Worm (Caenorhabditis elegans) whole organism, L1 larva: ENCODE measurements around the gene vit-6.
A peak's percentile ranks its signal among the peaks of the same experiment; 100 is the strongest.

Experiments used
- C04F5.9 ChIP-seq: sonication (generic microtip); optimal IDR thresholded peaks from 2 replicates; lab custom pipeline; 2016; ENCODE audit warnings: missing genetic modification characterization, missing compliant biosample characterization
- C16A3.4 ChIP-seq: fragments of 150-350 bp; optimal IDR thresholded peaks from 2 replicates; lab custom pipeline; 2014; ENCODE audit warnings: missing biosample characterization, missing genetic modification characterization
- C34B4.2 ChIP-seq: sonication (generic microtip); optimal IDR thresholded peaks from 2 replicates; lab custom pipeline; 2017; ENCODE audit warnings: mild to moderate bottlenecking, missing genetic modification characterization, missing compliant biosample characterization
- F16B12.6 ChIP-seq: fragments of 150-350 bp; optimal IDR thresholded peaks from 2 replicates; lab custom pipeline; 2014; ENCODE audit warnings: missing biosample characterization, missing genetic modification characterization
- aha-1 ChIP-seq: fragments of 150-350 bp; optimal IDR thresholded peaks from 2 replicates; lab custom pipeline; 2014; ENCODE audit warnings: missing biosample characterization, missing genetic modification characterization
- alr-1 ChIP-seq: fragments of 200-800 bp; sonication (Bioruptor generic); optimal IDR thresholded peaks from 2 replicates; lab custom pipeline; 2018; ENCODE audit warnings: borderline replicate concordance, mild to moderate bottlenecking, missing genetic modification characterization, missing compliant biosample characterization
- blmp-1 ChIP-seq: fragments of 150-350 bp; optimal IDR thresholded peaks from 2 replicates; lab custom pipeline; 2014; ENCODE audit warnings: missing biosample characterization, missing genetic modification characterization
- ceh-82 ChIP-seq, 3 experiments: fragments of 150-350 bp in 1 of 3; sonication (generic microtip) in 2 of 3; optimal IDR thresholded peaks; 2 replicates each; lab custom pipeline; 2014 to 2017; ENCODE audit warnings: missing biosample characterization in 3 of 3, missing genetic modification characterization in 3 of 3
- dpl-1 ChIP-seq, 3 experiments: fragments of 150-350 bp in 2 of 3; sonication (generic microtip) in 1 of 3; optimal IDR thresholded peaks; 2 replicates each; lab custom pipeline; 2014 to 2017; ENCODE audit warnings: missing biosample characterization in 3 of 3, missing genetic modification characterization in 3 of 3, missing genetic modification reagents in 3 of 3
- dsc-1 ChIP-seq: sonication (generic microtip); optimal IDR thresholded peaks from 2 replicates; lab custom pipeline; 2016; ENCODE audit warnings: mild to moderate bottlenecking, missing genetic modification characterization, missing compliant biosample characterization
- efl-1 ChIP-seq, 4 experiments: fragments of 150-350 bp; optimal IDR thresholded peaks in 3 of 4; peaks in 1 of 4; 1 replicate in 1 of 4; 2 replicates in 3 of 4; lab custom pipeline; 2014; ENCODE audit warnings: missing biosample characterization in 2 of 4, missing genetic modification characterization in 2 of 4, missing genetic modification reagents in 2 of 4
- efl-3 ChIP-seq: fragments of 200-800 bp; sonication (Bioruptor generic); optimal IDR thresholded peaks from 2 replicates; lab custom pipeline; 2018; ENCODE audit warnings: mild to moderate bottlenecking, missing genetic modification characterization, missing compliant biosample characterization
- egl-27 ChIP-seq, 2 experiments: fragments of 150-350 bp in 1 of 2; sonication (generic microtip); optimal IDR thresholded peaks; 3 replicates each; lab custom pipeline; 2017 to 2018; ENCODE audit warnings: missing biosample characterization in 2 of 2, missing genetic modification characterization in 2 of 2, missing genetic modification reagents in 2 of 2
- elt-3 ChIP-seq, 6 experiments: fragments of 150-350 bp in 1 of 6; sonication (generic microtip); optimal IDR thresholded peaks; 2 replicates each; lab custom pipeline; 2017 to 2018; ENCODE audit warnings: missing biosample characterization in 6 of 6, missing genetic modification characterization in 6 of 6, inconsistent platforms in 1 of 6
- ets-5 ChIP-seq: fragments of 200-800 bp; sonication (Bioruptor generic); IDR thresholded peaks from 2 replicates; pipeline ENCODE4 v1.3.6; 2022; ENCODE audit warnings: missing genetic modification characterization, missing compliant biosample characterization
- grh-1 ChIP-seq: fragments of 200-800 bp; sonication (Bioruptor generic); IDR thresholded peaks from 2 replicates; pipeline ENCODE4 v1.3.6; 2022; ENCODE audit warnings: missing genetic modification reagents, missing genetic modification characterization, missing compliant biosample characterization
- isw-1 ChIP-seq: fragments of 200-800 bp; sonication (Bioruptor generic); IDR thresholded peaks from 2 replicates; pipeline ENCODE4 v1.3.6; 2022; ENCODE audit warnings: missing genetic modification characterization, missing compliant biosample characterization
- lin-14 ChIP-seq: fragments of 200-800 bp; sonication (Bioruptor generic); optimal IDR thresholded peaks from 2 replicates; lab custom pipeline; 2018; ENCODE audit warnings: mild to moderate bottlenecking, missing genetic modification characterization, moderate library complexity, missing compliant biosample characterization
- lin-35 ChIP-seq, 2 experiments: fragments of 150-350 bp; optimal IDR thresholded peaks; 2 replicates each; lab custom pipeline; 2014; ENCODE audit warnings: missing biosample characterization in 2 of 2, missing genetic modification characterization in 2 of 2, missing genetic modification reagents in 2 of 2
- lin-39 ChIP-seq: fragments of 150-350 bp; optimal IDR thresholded peaks from 2 replicates; lab custom pipeline; 2014; ENCODE audit warnings: missing biosample characterization, missing genetic modification reagents, missing genetic modification characterization
- lsy-2 ChIP-seq, 2 experiments: fragments of 150-350 bp; optimal IDR thresholded peaks; 2 replicates each; lab custom pipeline; 2014; ENCODE audit warnings: missing biosample characterization in 2 of 2, missing genetic modification characterization in 2 of 2
- mdl-1 ChIP-seq, 2 experiments: fragments of 150-350 bp; optimal IDR thresholded peaks; 2 replicates each; lab custom pipeline; 2014 to 2017; ENCODE audit warnings: missing biosample characterization in 2 of 2, missing genetic modification characterization in 2 of 2, inconsistent platforms in 1 of 2
- nhr-19 ChIP-seq: fragments of 200-800 bp; sonication (Bioruptor generic); conservative IDR thresholded peaks from 2 replicates; pipeline ENCODE4 v1.3.6; 2022; ENCODE audit warnings: missing genetic modification characterization, missing compliant biosample characterization
- nhr-20 ChIP-seq: sonication (generic microtip); optimal IDR thresholded peaks from 2 replicates; lab custom pipeline; 2016; ENCODE audit warnings: mild to moderate bottlenecking, missing genetic modification characterization, missing compliant biosample characterization
- nhr-237 ChIP-seq: fragments of 150-350 bp; optimal IDR thresholded peaks from 2 replicates; lab custom pipeline; 2014; ENCODE audit warnings: missing biosample characterization, missing genetic modification characterization
- nhr-28 ChIP-seq: fragments of 150-350 bp; optimal IDR thresholded peaks from 2 replicates; lab custom pipeline; 2014; ENCODE audit warnings: missing biosample characterization, missing genetic modification characterization
- nhr-71 ChIP-seq: sonication (generic microtip); optimal IDR thresholded peaks from 2 replicates; lab custom pipeline; 2016; ENCODE audit warnings: mild to moderate bottlenecking, missing genetic modification characterization, moderate library complexity, missing compliant biosample characterization
- nhr-77 ChIP-seq: fragments of 150-350 bp; optimal IDR thresholded peaks from 2 replicates; lab custom pipeline; 2014; ENCODE audit warnings: missing biosample characterization, missing genetic modification characterization
- nhr-84 ChIP-seq: sonication (generic microtip); optimal IDR thresholded peaks from 2 replicates; lab custom pipeline; 2017; ENCODE audit warnings: missing biosample characterization, missing genetic modification characterization
- nhr-85 ChIP-seq: sonication (generic microtip); peaks from one replicate; lab custom pipeline; 2016; ENCODE audit warnings: missing genetic modification characterization, inconsistent platforms, missing compliant biosample characterization
- nhr-90 ChIP-seq: sonication (generic microtip); optimal IDR thresholded peaks from 2 replicates; lab custom pipeline; 2016; ENCODE audit warnings: mild to moderate bottlenecking, missing genetic modification characterization, missing compliant biosample characterization; ENCODE audit not compliant: poor library complexity
- pqm-1 ChIP-seq: sonication (generic microtip); optimal IDR thresholded peaks from 3 replicates; lab custom pipeline; 2017; ENCODE audit warnings: missing biosample characterization, missing genetic modification characterization
- snu-23 ChIP-seq: sonication (generic microtip); optimal IDR thresholded peaks from 2 replicates; lab custom pipeline; 2016; ENCODE audit warnings: missing genetic modification characterization, missing compliant biosample characterization
- sox-4 ChIP-seq: sonication (generic microtip); optimal IDR thresholded peaks from 2 replicates; lab custom pipeline; 2016; ENCODE audit warnings: missing genetic modification characterization, missing compliant biosample characterization
- swsn-7 ChIP-seq: sonication (generic microtip); optimal IDR thresholded peaks from 2 replicates; lab custom pipeline; 2016; ENCODE audit warnings: missing genetic modification characterization, missing compliant biosample characterization
- tbx-2 ChIP-seq: sonication (generic microtip); optimal IDR thresholded peaks from 2 replicates; lab custom pipeline; 2016; ENCODE audit warnings: missing genetic modification characterization, missing compliant biosample characterization
- tlp-1 ChIP-seq: fragments of 150-350 bp; optimal IDR thresholded peaks from 2 replicates; lab custom pipeline; 2014; ENCODE audit warnings: missing biosample characterization, missing genetic modification characterization
- unc-62 ChIP-seq: fragments of 150-350 bp; optimal IDR thresholded peaks from 2 replicates; lab custom pipeline; 2014; ENCODE audit warnings: missing biosample characterization, missing genetic modification reagents, missing genetic modification characterization
- zag-1 ChIP-seq: fragments of 150-350 bp; optimal IDR thresholded peaks from 2 replicates; lab custom pipeline; 2014; ENCODE audit warnings: missing biosample characterization, missing genetic modification characterization
- ztf-4 ChIP-seq: fragments of 150-350 bp; optimal IDR thresholded peaks from 2 replicates; lab custom pipeline; 2014; ENCODE audit warnings: missing biosample characterization, missing genetic modification characterization

vit-6 gene

ce11 chrIV:8299636-8300035 lies 38.7 kb downstream of the vit-6 start, which contains the start of gene F35H10.6:
F35H10.6 (plus strand) TSS chrIV:8299936.
- TF ChIP-seq elt-3 (tag; optimal IDR thresholded peaks at IDR 0.05; lab: Kevin White, UChicago) = no peak

ce11 chrIV:8300468-8300867 lies 39.5 kb downstream of the vit-6 start, which contains the start of gene F35H10.5:
F35H10.5 (plus strand) TSS chrIV:8300768.
- TF ChIP-seq efl-1 (optimal IDR thresholded peaks at IDR 0.05; lab: Kevin White, UChicago) (no peak), efl-1 (GFP tag; optimal IDR thresholded peaks at IDR 0.05 in 1 of 2; lab: Kevin White, UChicago) (peak in 1 of 2 experiments; percentile 73), dsc-1 (tag; lab: Kevin White, UChicago) (no peak)

- TF ChIP-seq aha-1 (tag; lab: Kevin White, UChicago) = no peak
- no peak for TF ChIP-seq pqm-1 (tag; lab: Kevin White, UChicago)
- peak; percentile 5 to 59 for TF ChIP-seq lin-35 (GFP tag; optimal IDR thresholded peaks at IDR 0.05; lab: Kevin White, UChicago)
- no peak for TF ChIP-seq swsn-7 (tag; lab: Kevin White, UChicago)
- TF ChIP-seq nhr-84 = no peak
- no peak for TF ChIP-seq C34B4.2 (tag; lab: Kevin White, UChicago)
- TF ChIP-seq mdl-1 (tag; optimal IDR thresholded peaks at IDR 0.05; lab: Kevin White, UChicago) = no peak
- TF ChIP-seq nhr-71 = peak; percentile 47
- TF ChIP-seq lin-39 (tag; lab: Kevin White, UChicago) = no peak
- TF ChIP-seq unc-62 (GFP tag; lab: Kevin White, UChicago) = no peak
- TF ChIP-seq tlp-1 = no peak
- peak; percentile 63 for TF ChIP-seq grh-1 (GFP tag; lab: Robert Waterston, UW)
- TF ChIP-seq dpl-1 (GFP tag; optimal IDR thresholded peaks at IDR 0.05; lab: Kevin White, UChicago) = peak in 2 of 3 experiments; percentile 12 to 46
- TF ChIP-seq snu-23 (GFP tag; lab: Kevin White, UChicago) = peak; percentile 77
- peak; percentile 76 for TF ChIP-seq lin-14 (GFP tag; lab: Kevin White, UChicago)
- TF ChIP-seq nhr-90 (tag; lab: Kevin White, UChicago) = peak; percentile 20
- TF ChIP-seq nhr-85 = peak; percentile 79
- TF ChIP-seq ets-5 = no peak
- TF ChIP-seq nhr-77 = peak; percentile 14
- peak; percentile 66 for TF ChIP-seq nhr-20
- TF ChIP-seq egl-27 (tag; optimal IDR thresholded peaks at IDR 0.05; lab: Kevin White, UChicago) = no peak
- peak; percentile 27 for TF ChIP-seq tbx-2 (tag; lab: Kevin White, UChicago)
- no peak for TF ChIP-seq alr-1 (tag; lab: Kevin White, UChicago)
- TF ChIP-seq ceh-82 (tag; optimal IDR thresholded peaks at IDR 0.05; lab: Kevin White, UChicago) = peak in 1 of 3 experiments; percentile 30
- no peak for TF ChIP-seq sox-4 (tag; lab: Kevin White, UChicago)
- no peak for TF ChIP-seq efl-3
- TF ChIP-seq efl-1 (optimal IDR thresholded peaks at IDR 0.05; lab: Kevin White, UChicago) = peak; percentile 16 to 51
- TF ChIP-seq efl-1 (GFP tag; optimal IDR thresholded peaks at IDR 0.05 in 1 of 2; lab: Kevin White, UChicago) = peak; percentile 2 to 93
- TF ChIP-seq ztf-4 (tag; lab: Kevin White, UChicago) = no peak
- TF ChIP-seq blmp-1 (tag; lab: Kevin White, UChicago) = peak; percentile 71
- peak in 1 of 2 experiments; percentile 45 for TF ChIP-seq lsy-2 (tag; optimal IDR thresholded peaks at IDR 0.05; lab: Kevin White, UChicago)
- 0 out of 2 replicates have a peak, but pooled peaks have one; percentile 32 for TF ChIP-seq nhr-19 (GFP tag; lab: Robert Waterston, UW)
- peak in 4 of 6 experiments; percentile 17 to 65 (median 36) for TF ChIP-seq elt-3 (tag; optimal IDR thresholded peaks at IDR 0.05; lab: Kevin White, UChicago)
- TF ChIP-seq nhr-237 (tag; lab: Kevin White, UChicago) = no peak
- no peak for TF ChIP-seq C16A3.4 (tag; lab: Kevin White, UChicago)
These were observed 41.0 kb downstream of the vit-6 start for ce11 chrIV:8301925-8302324.

- TF ChIP-seq zag-1 (tag; lab: Kevin White, UChicago) (no peak), elt-3 (tag; optimal IDR thresholded peaks at IDR 0.05; lab: Kevin White, UChicago) (peak in 4 of 6 experiments; percentile 1 to 18 (median 16)), lin-14 (GFP tag; lab: Kevin White, UChicago) (peak; percentile 30), nhr-85 (peak; percentile 90), nhr-28 (tag; lab: Kevin White, UChicago) (no peak), nhr-20 (no peak), C04F5.9 (tag; lab: Kevin White, UChicago) (no peak), F16B12.6 (tag; lab: Kevin White, UChicago) (no peak), lin-39 (tag; lab: Kevin White, UChicago) (no peak), dsc-1 (tag; lab: Kevin White, UChicago) (no peak), isw-1 (no peak), swsn-7 (tag; lab: Kevin White, UChicago) (no peak), grh-1 (GFP tag; lab: Robert Waterston, UW) (peak; percentile 64), nhr-77 (no peak), blmp-1 (tag; lab: Kevin White, UChicago) (peak; percentile 70), nhr-237 (tag; lab: Kevin White, UChicago) (no peak), snu-23 (GFP tag; lab: Kevin White, UChicago) (peak; percentile 18)
These were observed 41.7 kb downstream of the vit-6 start for ce11 chrIV:8302648-8303161.
